Worm (Caenorhabditis elegans) whole organism, young adult: ENCODE results near the gene K08H2.10.

ENCODE experiments used
- B0261.1 ChIP-seq: sonication (generic microtip); optimal IDR thresholded peaks from 2 replicates; lab custom pipeline; 2016; ENCODE audit warnings: mild to moderate bottlenecking, missing genetic modification characterization, moderate library complexity, missing compliant biosample characterization
- B0336.3 ChIP-seq: fragments of 200-800 bp; sonication (Bioruptor generic); IDR thresholded peaks from 2 replicates; pipeline ENCODE4 v1.3.6; 2022; ENCODE audit warnings: missing genetic modification characterization, missing compliant biosample characterization
- C06A6.2 ChIP-seq: fragments of 200-800 bp; sonication (Bioruptor generic); conservative IDR thresholded peaks from 2 replicates; pipeline ENCODE4 v1.3.6; 2022; ENCODE audit warnings: missing genetic modification characterization, missing compliant biosample characterization
- C17E4.6 ChIP-seq: fragments of 200-800 bp; sonication (Bioruptor generic); IDR thresholded peaks from 2 replicates; pipeline ENCODE4 v1.3.6; 2022; ENCODE audit warnings: missing genetic modification reagents, missing genetic modification characterization, missing compliant biosample characterization
- F23B12.7 ChIP-seq: sonication (generic microtip); optimal IDR thresholded peaks from 2 replicates; lab custom pipeline; 2017; ENCODE audit warnings: missing genetic modification characterization, mild to moderate bottlenecking, missing compliant biosample characterization, antibody characterized with exemption, moderate library complexity; ENCODE audit not compliant: insufficient read depth
- F39B2.1 ChIP-seq: fragments of 200-800 bp; sonication (Bioruptor generic); IDR thresholded peaks from 2 replicates; pipeline ENCODE4 v1.3.6; 2022; ENCODE audit warnings: missing genetic modification reagents, missing genetic modification characterization, missing compliant biosample characterization
- F55B11.4 ChIP-seq: sonication (generic microtip); optimal IDR thresholded peaks from 2 replicates; lab custom pipeline; 2016; ENCODE audit warnings: missing compliant biosample characterization, missing genetic modification characterization, borderline replicate concordance; ENCODE audit not compliant: insufficient read depth
- F57C9.4 ChIP-seq: sonication (generic microtip); optimal IDR thresholded peaks from 2 replicates; lab custom pipeline; 2017; ENCODE audit warnings: mild to moderate bottlenecking, missing genetic modification characterization, missing compliant biosample characterization
- T26A5.8 ChIP-seq: sonication (generic microtip); optimal IDR thresholded peaks from 2 replicates; lab custom pipeline; 2016; ENCODE audit warnings: missing genetic modification characterization, missing compliant biosample characterization
- Y53F4B.3 ChIP-seq: fragments of 200-800 bp; sonication (Bioruptor generic); IDR thresholded peaks from 2 replicates; pipeline ENCODE4 v1.3.6; 2022; ENCODE audit warnings: missing genetic modification reagents, missing genetic modification characterization, missing compliant biosample characterization
- Y53G8AR.9 ChIP-seq: fragments of 200-800 bp; sonication (Bioruptor generic); conservative IDR thresholded peaks from 2 replicates; pipeline ENCODE4 v1.3.6; 2022; ENCODE audit warnings: missing genetic modification reagents, missing genetic modification characterization, missing compliant biosample characterization
- Y56A3A.18 ChIP-seq: fragments of 200-800 bp; sonication (Bioruptor generic); IDR thresholded peaks from 2 replicates; pipeline ENCODE4 v1.3.6; 2022; ENCODE audit warnings: missing genetic modification reagents, missing genetic modification characterization, missing compliant biosample characterization
- Y79H2A.3 ChIP-seq: fragments of 200-800 bp; sonication (Bioruptor generic); conservative IDR thresholded peaks from 2 replicates; pipeline ENCODE4 v1.3.6; 2022; ENCODE audit warnings: missing genetic modification reagents, missing genetic modification characterization, missing compliant biosample characterization
- ama-1 ChIP-seq, 3 experiments: fragments of 150-350 bp in 1 of 3; sonication (generic microtip) in 2 of 3; optimal IDR thresholded peaks; 2 replicates each; lab custom pipeline; 2014 to 2018; ENCODE audit warnings: missing biosample characterization in 2 of 3, missing genetic modification characterization in 2 of 3, missing genetic modification reagents in 2 of 3
- aptf-2 ChIP-seq: fragments of 200-800 bp; sonication (Bioruptor generic); conservative IDR thresholded peaks from 2 replicates; pipeline ENCODE4 v1.3.6; 2022; ENCODE audit warnings: missing genetic modification reagents, missing genetic modification characterization, missing compliant biosample characterization
- aptf-3 ChIP-seq: fragments of 200-800 bp; sonication (Bioruptor generic); IDR thresholded peaks from 2 replicates; pipeline ENCODE4 v1.3.6; 2022; ENCODE audit warnings: missing genetic modification characterization, missing compliant biosample characterization
- atf-7 ChIP-seq: sonication (generic microtip); optimal IDR thresholded peaks from 2 replicates; lab custom pipeline; 2017; ENCODE audit warnings: mild to moderate bottlenecking, missing genetic modification characterization, missing compliant biosample characterization
- cebp-2 ChIP-seq: fragments of 200-800 bp; sonication (Bioruptor generic); IDR thresholded peaks from 2 replicates; pipeline ENCODE4 v1.3.6; 2022; ENCODE audit warnings: missing genetic modification characterization, missing compliant biosample characterization
- ceh-27 ChIP-seq: fragments of 200-800 bp; sonication (Bioruptor generic); optimal IDR thresholded peaks from 2 replicates; lab custom pipeline; 2018; ENCODE audit warnings: mild to moderate bottlenecking, missing genetic modification characterization, moderate library complexity, missing compliant biosample characterization
- dpff-1 ChIP-seq: sonication (generic microtip); optimal IDR thresholded peaks from 2 replicates; lab custom pipeline; 2017; ENCODE audit warnings: mild to moderate bottlenecking, missing genetic modification characterization, missing compliant biosample characterization
- dpl-1 ChIP-seq: fragments of 150-350 bp; optimal IDR thresholded peaks from 2 replicates; lab custom pipeline; 2014; ENCODE audit warnings: missing biosample characterization, missing genetic modification reagents, missing genetic modification characterization
- egl-18 ChIP-seq: fragments of 200-800 bp; sonication (Bioruptor generic); IDR thresholded peaks from 2 replicates; pipeline ENCODE4 v1.3.6; 2022; ENCODE audit warnings: missing genetic modification reagents, missing genetic modification characterization, missing compliant biosample characterization
- ekl-4 ChIP-seq: fragments of 200-800 bp; sonication (Bioruptor generic); IDR thresholded peaks from 2 replicates; pipeline ENCODE4 v1.3.6; 2022; ENCODE audit warnings: missing genetic modification reagents, missing genetic modification characterization, missing compliant biosample characterization
- him-1 ChIP-seq: sonication (generic microtip); optimal IDR thresholded peaks from 2 replicates; lab custom pipeline; 2016; ENCODE audit warnings: missing genotype, missing genetic modification reagents, missing genetic modification characterization, missing compliant biosample characterization
- hlh-26 ChIP-seq: fragments of 200-800 bp; sonication (Bioruptor generic); conservative IDR thresholded peaks from 2 replicates; pipeline ENCODE4 v1.3.6; 2022; ENCODE audit warnings: missing genetic modification reagents, missing genetic modification characterization, missing compliant biosample characterization
- hmg-1.2 ChIP-seq: fragments of 200-800 bp; sonication (Bioruptor generic); IDR thresholded peaks from 2 replicates; pipeline ENCODE4 v1.3.6; 2022; ENCODE audit warnings: missing genetic modification reagents, missing genetic modification characterization, missing compliant biosample characterization
- lin-26 ChIP-seq: fragments of 200-800 bp; sonication (Bioruptor generic); IDR thresholded peaks from 2 replicates; pipeline ENCODE4 v1.3.6; 2022; ENCODE audit warnings: missing genetic modification reagents, missing genetic modification characterization, missing compliant biosample characterization
- lsl-1 ChIP-seq: fragments of 200-800 bp; sonication (Bioruptor generic); optimal IDR thresholded peaks from 2 replicates; lab custom pipeline; 2018; ENCODE audit warnings: mild to moderate bottlenecking, missing genetic modification characterization, moderate library complexity, missing compliant biosample characterization
- madf-10 ChIP-seq: sonication (generic microtip); optimal IDR thresholded peaks from 2 replicates; lab custom pipeline; 2016; ENCODE audit warnings: mild to moderate bottlenecking, missing genetic modification characterization, missing compliant biosample characterization
- mxl-1 ChIP-seq: sonication (generic microtip); optimal IDR thresholded peaks from 2 replicates; lab custom pipeline; 2016; ENCODE audit warnings: missing genetic modification characterization, missing compliant biosample characterization
- nfyb-1 ChIP-seq: fragments of 200-800 bp; sonication (Bioruptor generic); IDR thresholded peaks from 2 replicates; pipeline ENCODE4 v1.3.6; 2022; ENCODE audit warnings: missing genetic modification reagents, missing genetic modification characterization, missing compliant biosample characterization
- nhr-80 ChIP-seq: sonication (generic microtip); optimal IDR thresholded peaks from 2 replicates; lab custom pipeline; 2016; ENCODE audit warnings: missing genetic modification characterization, missing compliant biosample characterization
- repo-1 ChIP-seq: sonication (generic microtip); optimal IDR thresholded peaks from 2 replicates; lab custom pipeline; 2017; ENCODE audit warnings: mild to moderate bottlenecking, missing genetic modification characterization, missing compliant biosample characterization
- sea-2 ChIP-seq: fragments of 200-800 bp; sonication (Bioruptor generic); IDR thresholded peaks from 2 replicates; pipeline ENCODE4 v1.3.6; 2022; ENCODE audit warnings: missing genetic modification characterization, missing compliant biosample characterization
- somi-1 ChIP-seq: fragments of 200-800 bp; sonication (Bioruptor generic); optimal IDR thresholded peaks from 2 replicates; lab custom pipeline; 2018; ENCODE audit warnings: mild to moderate bottlenecking, missing genetic modification characterization, missing compliant biosample characterization
- ztf-25 ChIP-seq: fragments of 200-800 bp; sonication (Bioruptor generic); IDR thresholded peaks from 2 replicates; pipeline ENCODE4 v1.3.6; 2022; ENCODE audit warnings: missing genetic modification reagents, missing genetic modification characterization, missing compliant biosample characterization
- ztf-6 ChIP-seq: fragments of 200-800 bp; sonication (Bioruptor generic); IDR thresholded peaks from 2 replicates; pipeline ENCODE4 v1.3.6; 2022; ENCODE audit warnings: missing genetic modification reagents, missing genetic modification characterization, missing compliant biosample characterization

Gene K08H2.10

ce11 chrX:13216802-13217201 is 40.8 kb upstream of the K08H2.10 start, which contains the start of gene R12H7.4:
Gene R12H7.4, plus strand, starts transcription at chrX:13217102.
- no peak for TF ChIP-seq dpff-1 (tag; lab: Kevin White, UChicago)
- no peak for TF ChIP-seq B0261.1
- no peak for TF ChIP-seq F55B11.4 (tag; lab: Kevin White, UChicago)
- TF ChIP-seq somi-1 = no peak
- no peak for TF ChIP-seq F23B12.7 (tag; lab: Kevin White, UChicago)
- no peak for TF ChIP-seq aptf-3
- no peak for TF ChIP-seq ekl-4 (GFP tag; lab: Robert Waterston, UW)
- no peak for TF ChIP-seq mxl-1 (tag; lab: Kevin White, UChicago)
- TF ChIP-seq C17E4.6 (GFP tag; lab: Robert Waterston, UW) = no peak
- TF ChIP-seq F39B2.1 (GFP tag; lab: Robert Waterston, UW) = no peak
- no peak for TF ChIP-seq egl-18
- no peak for TF ChIP-seq Y56A3A.18
- no peak for TF ChIP-seq Y53G8AR.9 (GFP tag; lab: Robert Waterston, UW)
- no peak for TF ChIP-seq atf-7
- TF ChIP-seq C06A6.2 (GFP tag; lab: Robert Waterston, UW) = no peak
- no peak for TF ChIP-seq B0336.3 (GFP tag; lab: Robert Waterston, UW)
- TF ChIP-seq aptf-2 (GFP tag; lab: Robert Waterston, UW) = no peak
- no peak for TF ChIP-seq Y79H2A.3 (GFP tag; lab: Robert Waterston, UW)
- no peak for TF ChIP-seq hlh-26 (GFP tag; lab: Robert Waterston, UW)

- TF ChIP-seq cebp-2 (no peak), F57C9.4 (tag; lab: Kevin White, UChicago) (no peak), aptf-2 (GFP tag; lab: Robert Waterston, UW) (no peak), Y53F4B.3 (no peak), madf-10 (tag; lab: Kevin White, UChicago) (no peak), ztf-6 (GFP tag; lab: Robert Waterston, UW) (no peak), him-1 (no peak), dpff-1 (tag; lab: Kevin White, UChicago) (no peak), nhr-80 (no peak), repo-1 (no peak), Y53G8AR.9 (GFP tag; lab: Robert Waterston, UW) (no peak), ama-1 (optimal IDR thresholded peaks at IDR 0.05; lab: Kevin White, UChicago) (no peak), ama-1 (GFP tag; optimal IDR thresholded peaks at IDR 0.05; lab: Kevin White, UChicago) (no peak), lsl-1 (GFP tag; lab: Kevin White, UChicago) (no peak), dpl-1 (GFP tag; lab: Kevin White, UChicago) (no peak)
- TF ChIP-seq, all 124 proteins: peak for 0
Observed at ce11 chrX:13217940-13218339, 39.7 kb upstream of the K08H2.10 start.

ce11 chrX:13220609-13221008 is 37.0 kb upstream of the K08H2.10 start:
- TF ChIP-seq nfyb-1 (GFP tag; lab: Robert Waterston, UW) (no peak), lin-26 (no peak), ztf-25 (GFP tag; lab: Robert Waterston, UW) (no peak), sea-2 (no peak), T26A5.8 (tag; lab: Kevin White, UChicago) (no peak), ceh-27 (GFP tag; lab: Kevin White, UChicago) (peak; percentile 33), hmg-1.2 (GFP tag; lab: Robert Waterston, UW) (no peak)
- TF ChIP-seq, all 124 proteins: peak for 1
